Fruit fly (Drosophila melanogaster) whole organism, adult: ENCODE measurements around the gene CG45218.
A peak's percentile ranks its signal among the peaks of the same experiment; 100 is the strongest.

ENCODE experiments used
- CG11617 ChIP-seq: fragments of 200-800 bp; sonication (Bioruptor generic); optimal IDR thresholded peaks from 2 replicates; lab custom pipeline; 2017; ENCODE audit warnings: mild to moderate bottlenecking, missing biosample characterization, missing genetic modification reagents, missing genetic modification characterization
- CG14711 ChIP-seq: fragments of 200-800 bp; sonication (Bioruptor generic); optimal IDR thresholded peaks from 2 replicates; lab custom pipeline; 2018; ENCODE audit warnings: missing biosample characterization, mild to moderate bottlenecking, missing genetic modification characterization, moderate library complexity
- CG1620 ChIP-seq: fragments of 200-800 bp; sonication (Bioruptor generic); optimal IDR thresholded peaks from 2 replicates; lab custom pipeline; 2016; ENCODE audit warnings: missing biosample characterization, missing genetic modification characterization
- tj ChIP-seq: fragments of 200-800 bp; sonication (Bioruptor generic); optimal IDR thresholded peaks from 3 replicates; lab custom pipeline; 2017; ENCODE audit warnings: missing biosample characterization, mild to moderate bottlenecking, missing genetic modification characterization, moderate library complexity

- TF ChIP-seq CG14711 (tag; lab: Kevin White, UChicago) (peak; percentile 59), CG11617 (GFP tag; lab: Kevin White, UChicago) (peak; percentile 51), CG1620 (GFP tag; lab: Kevin White, UChicago) (peak; percentile 20), tj (GFP tag; lab: Kevin White, UChicago) (no peak)
Observed at dm6 chr3R:15265406-15266040, 25.1 kb downstream of the CG45218 start, which contains the start of gene ATPsynO.
